Worm (Caenorhabditis elegans) whole organism, mixed stage, embryonic: Measurements from ENCODE around the gene C18G1.7.

Source experiments
- M03D4.4 ChIP-seq: sonication (generic microtip); optimal IDR thresholded peaks from 2 replicates; lab custom pipeline; 2017; ENCODE audit warnings: mild to moderate bottlenecking, missing genetic modification characterization, missing compliant biosample characterization
- bed-3 ChIP-seq: fragments of 200-800 bp; sonication (Bioruptor generic); optimal IDR thresholded peaks from 3 replicates; lab custom pipeline; 2018; ENCODE audit warnings: mild to moderate bottlenecking, missing genetic modification characterization, moderate library complexity, missing compliant biosample characterization
- blmp-1 ChIP-seq: fragments of 150-350 bp; optimal IDR thresholded peaks from 2 replicates; lab custom pipeline; 2014; ENCODE audit warnings: missing biosample characterization, missing genetic modification characterization
- ceh-43 ChIP-seq: fragments of 200-800 bp; sonication (Bioruptor generic); optimal IDR thresholded peaks from 2 replicates; lab custom pipeline; 2018; ENCODE audit warnings: mild to moderate bottlenecking, missing genetic modification characterization, moderate library complexity, missing compliant biosample characterization
- ceh-83 ChIP-seq: fragments of 200-800 bp; sonication (Bioruptor generic); optimal IDR thresholded peaks from 2 replicates; lab custom pipeline; 2018; ENCODE audit warnings: mild to moderate bottlenecking, missing genetic modification characterization, missing compliant biosample characterization
- cnd-1 ChIP-seq: fragments of 200-800 bp; sonication (Bioruptor generic); optimal IDR thresholded peaks from 2 replicates; lab custom pipeline; 2018; ENCODE audit warnings: mild to moderate bottlenecking, missing genetic modification characterization, missing compliant biosample characterization
- drap-1 ChIP-seq: fragments of 200-800 bp; sonication (Bioruptor generic); optimal IDR thresholded peaks from 3 replicates; lab custom pipeline; 2018; ENCODE audit warnings: mild to moderate bottlenecking, missing genetic modification characterization, missing compliant biosample characterization
- elt-1 ChIP-seq: sonication (generic microtip); optimal IDR thresholded peaks from 2 replicates; lab custom pipeline; 2017; ENCODE audit warnings: missing genetic modification characterization, mild to moderate bottlenecking, missing compliant biosample characterization, antibody characterized with exemption, moderate library complexity, borderline replicate concordance; ENCODE audit not compliant: insufficient read depth
- elt-3 ChIP-seq: fragments of 150-350 bp; optimal IDR thresholded peaks from 2 replicates; lab custom pipeline; 2014; ENCODE audit warnings: missing biosample characterization, missing genetic modification characterization
- flh-1 ChIP-seq: fragments of 200-800 bp; sonication (Bioruptor generic); optimal IDR thresholded peaks from 2 replicates; lab custom pipeline; 2018; ENCODE audit warnings: mild to moderate bottlenecking, missing genetic modification characterization, moderate library complexity, missing compliant biosample characterization
- ham-2 ChIP-seq: fragments of 200-800 bp; sonication (Bioruptor generic); optimal IDR thresholded peaks from 2 replicates; lab custom pipeline; 2018; ENCODE audit warnings: mild to moderate bottlenecking, missing genetic modification characterization, missing compliant biosample characterization
- hlh-1 ChIP-seq: fragments of 150-350 bp; optimal IDR thresholded peaks from 2 replicates; lab custom pipeline; 2014; ENCODE audit warnings: missing biosample characterization, missing genetic modification reagents, missing genetic modification characterization
- lin-13 ChIP-seq: fragments of 150-350 bp; optimal IDR thresholded peaks from 2 replicates; lab custom pipeline; 2014; ENCODE audit warnings: missing biosample characterization, missing genetic modification characterization
- lsy-2 ChIP-seq: fragments of 150-350 bp; optimal IDR thresholded peaks from 2 replicates; lab custom pipeline; 2014; ENCODE audit warnings: missing biosample characterization, missing genetic modification characterization
- mab-5 ChIP-seq: fragments of 150-350 bp; optimal IDR thresholded peaks from 2 replicates; lab custom pipeline; 2014; ENCODE audit warnings: missing biosample characterization, missing genetic modification characterization
- mep-1 ChIP-seq: fragments of 150-350 bp; optimal IDR thresholded peaks from 2 replicates; lab custom pipeline; 2017; ENCODE audit warnings: missing biosample characterization, missing genetic modification reagents, missing genetic modification characterization, inconsistent platforms
- mls-2 ChIP-seq: sonication (generic microtip); optimal IDR thresholded peaks from 2 replicates; lab custom pipeline; 2016; ENCODE audit warnings: mild to moderate bottlenecking, missing genetic modification characterization, moderate library complexity, missing compliant biosample characterization
- nhr-2 ChIP-seq: fragments of 150-350 bp; optimal IDR thresholded peaks from 2 replicates; lab custom pipeline; 2014; ENCODE audit warnings: missing biosample characterization, missing genetic modification characterization
- nhr-28 ChIP-seq: fragments of 150-350 bp; optimal IDR thresholded peaks from 2 replicates; lab custom pipeline; 2014; ENCODE audit warnings: missing biosample characterization, missing genetic modification characterization
- nhr-76 ChIP-seq: sonication (generic microtip); optimal IDR thresholded peaks from 2 replicates; lab custom pipeline; 2017; ENCODE audit warnings: missing biosample characterization, missing genetic modification characterization
- pha-4 ChIP-seq: fragments of 150-350 bp; optimal IDR thresholded peaks from 2 replicates; lab custom pipeline; 2018; ENCODE audit warnings: missing biosample characterization, missing genetic modification reagents, missing genetic modification characterization
- sem-2 ChIP-seq: fragments of 200-800 bp; sonication (Bioruptor generic); optimal IDR thresholded peaks from 2 replicates; lab custom pipeline; 2018; ENCODE audit warnings: mild to moderate bottlenecking, missing genetic modification characterization, missing compliant biosample characterization
- snpc-4 ChIP-seq: fragments of 150-350 bp; optimal IDR thresholded peaks from 2 replicates; lab custom pipeline; 2014; ENCODE audit warnings: missing biosample characterization, missing genetic modification characterization
- sptf-1 ChIP-seq: sonication (generic microtip); optimal IDR thresholded peaks from 2 replicates; lab custom pipeline; 2017; ENCODE audit warnings: mild to moderate bottlenecking, missing genetic modification characterization, moderate library complexity, missing compliant biosample characterization
- tbx-8 ChIP-seq: fragments of 200-800 bp; sonication (Bioruptor generic); optimal IDR thresholded peaks from 2 replicates; lab custom pipeline; 2018; ENCODE audit warnings: mild to moderate bottlenecking, missing genetic modification characterization, moderate library complexity, missing compliant biosample characterization
- unc-120 ChIP-seq: sonication (generic microtip); optimal IDR thresholded peaks from 2 replicates; lab custom pipeline; 2017; ENCODE audit warnings: missing genetic modification characterization, missing compliant biosample characterization; ENCODE audit not compliant: poor library complexity, severe bottlenecking
- unc-39 ChIP-seq: fragments of 150-350 bp; optimal IDR thresholded peaks from 2 replicates; lab custom pipeline; 2014; ENCODE audit warnings: missing biosample characterization, missing genetic modification characterization
- unc-62 ChIP-seq: fragments of 150-350 bp; optimal IDR thresholded peaks from 2 replicates; lab custom pipeline; 2014; ENCODE audit warnings: missing biosample characterization, missing genetic modification reagents, missing genetic modification characterization
- zip-8 ChIP-seq: fragments of 150-350 bp; optimal IDR thresholded peaks from 2 replicates; lab custom pipeline; 2014; ENCODE audit warnings: missing biosample characterization, missing genetic modification characterization
- ztf-11 ChIP-seq: fragments of 150-350 bp; optimal IDR thresholded peaks from 2 replicates; lab custom pipeline; 2014; ENCODE audit warnings: missing biosample characterization, missing genetic modification characterization

The C18G1.7 gene

ce11 chrV:4775140-4775539, 29.8 kb downstream of the C18G1.7 start:
- no peak for TF ChIP-seq pha-4 (tag; lab: Kevin White, UChicago)
- TF ChIP-seq unc-120 (tag; lab: Kevin White, UChicago) = peak; percentile 29

- TF ChIP-seq hlh-1 (tag; lab: Kevin White, UChicago) = peak; percentile 89
- peak; percentile 26 for TF ChIP-seq unc-120 (tag; lab: Kevin White, UChicago)
- peak; percentile 99 for TF ChIP-seq unc-62
- TF ChIP-seq drap-1 (GFP tag; lab: Kevin White, UChicago) = no peak
These were observed 32.1 kb downstream of the C18G1.7 start, which contains the start of gene C18G1.1 for ce11 chrV:4777388-4777986. Gene C18G1.1 (plus strand): TSS chrV:4777960.

- no peak for TF ChIP-seq sptf-1 (tag; lab: Kevin White, UChicago)
- no peak for TF ChIP-seq unc-120 (tag; lab: Kevin White, UChicago)
- TF ChIP-seq tbx-8 (GFP tag; lab: Kevin White, UChicago) = no peak
- TF ChIP-seq ceh-43 = no peak
- TF ChIP-seq ztf-11 (tag; lab: Kevin White, UChicago) = no peak
These were observed 37.9 kb downstream of the C18G1.7 start, which contains the start of gene Y60C6A.1 for ce11 chrV:4783313-4783712. Gene Y60C6A.1 (plus strand): TSS chrV:4783613.

- TF ChIP-seq sem-2 (GFP tag; lab: Kevin White, UChicago) (no peak), pha-4 (tag; lab: Kevin White, UChicago) (no peak), flh-1 (GFP tag; lab: Kevin White, UChicago) (no peak), nhr-76 (no peak), bed-3 (GFP tag; lab: Kevin White, UChicago) (no peak), unc-120 (tag; lab: Kevin White, UChicago) (no peak), unc-62 (no peak), cnd-1 (no peak), lsy-2 (tag; lab: Kevin White, UChicago) (no peak), mls-2 (tag; lab: Kevin White, UChicago) (no peak), blmp-1 (no peak), mep-1 (tag; lab: Kevin White, UChicago) (no peak), M03D4.4 (tag; lab: Kevin White, UChicago) (no peak), ceh-83 (GFP tag; lab: Kevin White, UChicago) (no peak), nhr-2 (tag; lab: Kevin White, UChicago) (no peak), ztf-11 (tag; lab: Kevin White, UChicago) (no peak), zip-8 (tag; lab: Kevin White, UChicago) (no peak)
These were observed 40.0 kb downstream of the C18G1.7 start, which contains the start of the genes Y60C6A.2 and Y60C6A.3 for ce11 chrV:4785333-4785852. Gene Y60C6A.2 (minus strand): TSS chrV:4785433. Gene Y60C6A.3 (plus strand): TSS chrV:4785802.

ce11 chrV:4787166-4787565, 41.8 kb downstream of the C18G1.7 start, which contains the start of gene R02F11.9:
Gene R02F11.9 (plus strand): TSS chrV:4787466.
- no peak for TF ChIP-seq unc-39
- TF ChIP-seq unc-120 (tag; lab: Kevin White, UChicago) = no peak
- no peak for TF ChIP-seq M03D4.4 (tag; lab: Kevin White, UChicago)
- no peak for TF ChIP-seq unc-62
- no peak for TF ChIP-seq sem-2 (GFP tag; lab: Kevin White, UChicago)
- no peak for TF ChIP-seq nhr-28 (tag; lab: Kevin White, UChicago)
- no peak for TF ChIP-seq bed-3 (GFP tag; lab: Kevin White, UChicago)
- no peak for TF ChIP-seq ceh-83 (GFP tag; lab: Kevin White, UChicago)
- TF ChIP-seq pha-4 (tag; lab: Kevin White, UChicago) = no peak
- no peak for TF ChIP-seq cnd-1
- no peak for TF ChIP-seq snpc-4 (tag; lab: Kevin White, UChicago)
- TF ChIP-seq lsy-2 (tag; lab: Kevin White, UChicago) = no peak
- no peak for TF ChIP-seq lin-13
- TF ChIP-seq ceh-43 = no peak
- TF ChIP-seq, all 35 proteins: peak for 0

ce11 chrV:4787836-4788235, 42.5 kb downstream of the C18G1.7 start:
- TF ChIP-seq ham-2 (GFP tag; lab: Kevin White, UChicago) (no peak), mep-1 (tag; lab: Kevin White, UChicago) (no peak), unc-62 (no peak), ztf-11 (tag; lab: Kevin White, UChicago) (no peak), ceh-83 (GFP tag; lab: Kevin White, UChicago) (no peak), lin-13 (no peak), elt-3 (no peak), bed-3 (GFP tag; lab: Kevin White, UChicago) (no peak), lsy-2 (tag; lab: Kevin White, UChicago) (no peak), mab-5 (tag; lab: Kevin White, UChicago) (no peak), elt-1 (tag; lab: Kevin White, UChicago) (no peak)
